Worm (Caenorhabditis elegans) whole organism, L3 larva: ENCODE measurements around the gene zhit-2.

Experiments
- R02D3.7 ChIP-seq: fragments of 150-350 bp; optimal IDR thresholded peaks from 2 replicates; lab custom pipeline; 2014; ENCODE audit warnings: missing biosample characterization, missing genetic modification characterization
- aly-2 ChIP-seq: fragments of 150-350 bp; optimal IDR thresholded peaks from 2 replicates; lab custom pipeline; 2014; ENCODE audit warnings: missing biosample characterization, missing genetic modification characterization
- ceh-28 ChIP-seq: fragments of 150-350 bp; optimal IDR thresholded peaks from 2 replicates; lab custom pipeline; 2014; ENCODE audit warnings: missing biosample characterization, missing genetic modification reagents, missing genetic modification characterization
- ceh-82 ChIP-seq: fragments of 150-350 bp; optimal IDR thresholded peaks from 2 replicates; lab custom pipeline; 2014; ENCODE audit warnings: missing biosample characterization, missing genetic modification characterization
- ceh-9 ChIP-seq: sonication (generic microtip); optimal IDR thresholded peaks from 2 replicates; lab custom pipeline; 2018; ENCODE audit warnings: missing biosample characterization, missing genetic modification characterization
- egl-27 ChIP-seq: sonication (generic microtip); optimal IDR thresholded peaks from 4 replicates; lab custom pipeline; 2017; ENCODE audit warnings: missing biosample characterization, missing genetic modification reagents, missing genetic modification characterization
- egl-5 ChIP-seq: fragments of 150-350 bp; optimal IDR thresholded peaks from 2 replicates; lab custom pipeline; 2017; ENCODE audit warnings: missing biosample characterization, missing genetic modification reagents, missing genetic modification characterization, inconsistent platforms
- elt-1 ChIP-seq: fragments of 150-350 bp; optimal IDR thresholded peaks from 2 replicates; lab custom pipeline; 2014; ENCODE audit warnings: missing biosample characterization, missing genetic modification characterization
- elt-2 ChIP-seq: sonication (generic microtip); optimal IDR thresholded peaks from 2 replicates; lab custom pipeline; 2016; ENCODE audit warnings: missing genetic modification reagents, mild to moderate bottlenecking, missing genetic modification characterization, missing compliant biosample characterization
- fkh-2 ChIP-seq: fragments of 150-350 bp; optimal IDR thresholded peaks from 2 replicates; lab custom pipeline; 2014; ENCODE audit warnings: missing biosample characterization, missing genetic modification reagents, missing genetic modification characterization
- fos-1 ChIP-seq: fragments of 150-350 bp; optimal IDR thresholded peaks from 2 replicates; lab custom pipeline; 2014; ENCODE audit warnings: missing biosample characterization, missing genetic modification characterization
- hmg-11 ChIP-seq: sonication (generic microtip); optimal IDR thresholded peaks from 2 replicates; lab custom pipeline; 2016; ENCODE audit warnings: missing genetic modification characterization, missing compliant biosample characterization
- jun-1 ChIP-seq: fragments of 150-350 bp; optimal IDR thresholded peaks from 2 replicates; lab custom pipeline; 2014; ENCODE audit warnings: missing biosample characterization, missing genetic modification reagents, missing genetic modification characterization
- lin-15B ChIP-seq: fragments of 150-350 bp; optimal IDR thresholded peaks from 2 replicates; lab custom pipeline; 2014; ENCODE audit warnings: missing biosample characterization, missing genetic modification characterization
- lin-39 ChIP-seq: fragments of 150-350 bp; optimal IDR thresholded peaks from 2 replicates; lab custom pipeline; 2018; ENCODE audit warnings: missing biosample characterization, missing genetic modification reagents, missing genetic modification characterization
- mdl-1 ChIP-seq: fragments of 150-350 bp; optimal IDR thresholded peaks from 2 replicates; lab custom pipeline; 2014; ENCODE audit warnings: missing biosample characterization, missing genetic modification characterization
- nfya-1 ChIP-seq: sonication (generic microtip); optimal IDR thresholded peaks from 2 replicates; lab custom pipeline; 2017; ENCODE audit warnings: missing genetic modification characterization, mild to moderate bottlenecking, missing compliant biosample characterization, antibody characterized with exemption, moderate library complexity; ENCODE audit not compliant: insufficient read depth
- nhr-11 ChIP-seq: fragments of 150-350 bp; optimal IDR thresholded peaks from 2 replicates; lab custom pipeline; 2014; ENCODE audit warnings: missing biosample characterization, missing genetic modification characterization
- nhr-12 ChIP-seq: fragments of 150-350 bp; optimal IDR thresholded peaks from 2 replicates; lab custom pipeline; 2014; ENCODE audit warnings: missing biosample characterization, missing genetic modification characterization
- nhr-23 ChIP-seq: fragments of 150-350 bp; optimal IDR thresholded peaks from 2 replicates; lab custom pipeline; 2014; ENCODE audit warnings: missing biosample characterization, missing genetic modification reagents, missing genetic modification characterization
- nhr-25 ChIP-seq: sonication (generic microtip); optimal IDR thresholded peaks from 2 replicates; lab custom pipeline; 2017; ENCODE audit warnings: missing biosample characterization, missing genetic modification characterization
- nhr-43 ChIP-seq: sonication (generic microtip); optimal IDR thresholded peaks from 2 replicates; lab custom pipeline; 2016; ENCODE audit warnings: mild to moderate bottlenecking, missing genetic modification characterization, missing compliant biosample characterization; ENCODE audit not compliant: poor library complexity, severe bottlenecking
- nhr-67 ChIP-seq: fragments of 150-350 bp; optimal IDR thresholded peaks from 2 replicates; lab custom pipeline; 2014; ENCODE audit warnings: missing biosample characterization, missing genetic modification characterization
- nhr-76 ChIP-seq: fragments of 150-350 bp; sonication (generic microtip); optimal IDR thresholded peaks from 5 replicates; lab custom pipeline; 2014; ENCODE audit warnings: missing biosample characterization, missing genetic modification characterization
- pha-4 ChIP-seq: fragments of 150-350 bp; optimal IDR thresholded peaks from 2 replicates; lab custom pipeline; 2014; ENCODE audit warnings: missing biosample characterization, missing genetic modification reagents, missing genetic modification characterization
- pqm-1 ChIP-seq: fragments of 150-350 bp; optimal IDR thresholded peaks from 2 replicates; lab custom pipeline; 2017; ENCODE audit warnings: missing biosample characterization, missing genetic modification characterization, inconsistent platforms
- skn-1 ChIP-seq: fragments of 150-350 bp; optimal IDR thresholded peaks from 2 replicates; lab custom pipeline; 2014; ENCODE audit warnings: missing biosample characterization, missing genetic modification characterization
- snpc-4 ChIP-seq: fragments of 150-350 bp; optimal IDR thresholded peaks from 2 replicates; lab custom pipeline; 2014; ENCODE audit warnings: missing biosample characterization, missing genetic modification characterization
- tbx-2 ChIP-seq: sonication (generic microtip); optimal IDR thresholded peaks from 2 replicates; lab custom pipeline; 2016; ENCODE audit warnings: mild to moderate bottlenecking, missing genetic modification characterization, missing compliant biosample characterization
- unc-39 ChIP-seq: sonication (generic microtip); optimal IDR thresholded peaks from 4 replicates; lab custom pipeline; 2017; ENCODE audit warnings: missing biosample characterization, missing genetic modification characterization
- unc-62 ChIP-seq: fragments of 150-350 bp; sonication (generic microtip); optimal IDR thresholded peaks from 4 replicates; lab custom pipeline; 2014; ENCODE audit warnings: missing biosample characterization, missing genetic modification reagents, missing genetic modification characterization
- zag-1 ChIP-seq: fragments of 150-350 bp; optimal IDR thresholded peaks from 2 replicates; lab custom pipeline; 2014; ENCODE audit warnings: missing biosample characterization, missing genetic modification characterization
- ztf-4 ChIP-seq: fragments of 150-350 bp; optimal IDR thresholded peaks from 2 replicates; lab custom pipeline; 2014; ENCODE audit warnings: missing biosample characterization, missing genetic modification characterization

zhit-2 gene

ce11 chrIII:4271059-4271458 lies 26.9 kb upstream of the zhit-2 start:
- no peak for TF ChIP-seq R02D3.7 (tag; lab: Kevin White, UChicago)
- TF ChIP-seq ceh-82 = no peak
- no peak for TF ChIP-seq nhr-11
- TF ChIP-seq lin-39 (tag; lab: Kevin White, UChicago) = no peak
- no peak for TF ChIP-seq aly-2 (tag; lab: Kevin White, UChicago)

- no peak for TF ChIP-seq ceh-82
- TF ChIP-seq nhr-25 = peak; percentile 68
- peak; percentile 41 for TF ChIP-seq hmg-11 (tag; lab: Kevin White, UChicago)
- no peak for TF ChIP-seq nhr-67 (tag; lab: Kevin White, UChicago)
- TF ChIP-seq snpc-4 (tag; lab: Kevin White, UChicago) = peak; percentile 81
- TF ChIP-seq unc-62 (GFP tag; lab: Kevin White, UChicago) = no peak
- no peak for TF ChIP-seq ceh-9
- peak; percentile 22 for TF ChIP-seq ceh-28 (tag; lab: Kevin White, UChicago)
- TF ChIP-seq nhr-12 (tag; lab: Kevin White, UChicago) = no peak
- no peak for TF ChIP-seq zag-1 (tag; lab: Kevin White, UChicago)
- peak; percentile 30 for TF ChIP-seq elt-2 (tag; lab: Kevin White, UChicago)
- TF ChIP-seq tbx-2 (tag; lab: Kevin White, UChicago) = peak; percentile 23
- TF ChIP-seq lin-15B = peak; percentile 75
- TF ChIP-seq nfya-1 (tag; lab: Kevin White, UChicago) = peak; percentile 82
- TF ChIP-seq aly-2 (tag; lab: Kevin White, UChicago) = no peak
- TF ChIP-seq pha-4 = peak; percentile 69
- TF ChIP-seq egl-5 (tag; lab: Kevin White, UChicago) = no peak
- peak; percentile 30 for TF ChIP-seq nhr-43 (tag; lab: Kevin White, UChicago)
- TF ChIP-seq R02D3.7 (tag; lab: Kevin White, UChicago) = peak; percentile 58
- peak; percentile 3 for TF ChIP-seq pqm-1 (tag; lab: Kevin White, UChicago)
- TF ChIP-seq nhr-23 (tag; lab: Kevin White, UChicago) = peak; percentile 71
- TF ChIP-seq lin-39 (tag; lab: Kevin White, UChicago) = peak; percentile 77
- TF ChIP-seq jun-1 = peak; percentile 37
Observed at ce11 chrIII:4269220-4269935, 25.2 kb upstream of the zhit-2 start, which contains the start of the genes sftb-1 and R10E4.1. TSS of gene sftb-1 (minus strand) at chrIII:4269270. TSS of gene R10E4.1 (plus strand) at chrIII:4269743.

ce11 chrIII:4265892-4266291 lies 21.7 kb upstream of the zhit-2 start:
- TF ChIP-seq snpc-4 (tag; lab: Kevin White, UChicago) = no peak
- no peak for TF ChIP-seq jun-1
- TF ChIP-seq pqm-1 (tag; lab: Kevin White, UChicago) = no peak
- TF ChIP-seq nhr-76 (tag; lab: Kevin White, UChicago) = no peak
- no peak for TF ChIP-seq nhr-12 (tag; lab: Kevin White, UChicago)
- TF ChIP-seq zag-1 (tag; lab: Kevin White, UChicago) = no peak
- TF ChIP-seq nhr-43 (tag; lab: Kevin White, UChicago) = no peak
- TF ChIP-seq fkh-2 (tag; lab: Kevin White, UChicago) = no peak
- TF ChIP-seq egl-27 (tag; lab: Kevin White, UChicago) = no peak
- TF ChIP-seq elt-1 (tag; lab: Kevin White, UChicago) = no peak
- no peak for TF ChIP-seq ztf-4 (tag; lab: Kevin White, UChicago)
- TF ChIP-seq lin-39 (tag; lab: Kevin White, UChicago) = no peak
- TF ChIP-seq mdl-1 (tag; lab: Kevin White, UChicago) = no peak
- TF ChIP-seq ceh-82 = no peak
- no peak for TF ChIP-seq nhr-25
- TF ChIP-seq unc-39 (tag; lab: Kevin White, UChicago) = no peak

- no peak for TF ChIP-seq egl-5 (tag; lab: Kevin White, UChicago)
- TF ChIP-seq ztf-4 (tag; lab: Kevin White, UChicago) = no peak
- no peak for TF ChIP-seq nhr-25
- TF ChIP-seq skn-1 (tag; lab: Kevin White, UChicago) = no peak
- TF ChIP-seq lin-39 (tag; lab: Kevin White, UChicago) = no peak
- TF ChIP-seq fos-1 (tag; lab: Kevin White, UChicago) = no peak
- TF ChIP-seq, all 47 proteins: peak for 0
Observed at ce11 chrIII:4263048-4263447, 18.9 kb upstream of the zhit-2 start, which contains the start of gene T08A11.1. TSS of gene T08A11.1 (minus strand) at chrIII:4263148.
